Worm (Caenorhabditis elegans) whole organism, L2 larva: ENCODE data around the gene svh-5.

Experiments used
- C34F6.9 ChIP-seq: fragments of 150-350 bp; optimal IDR thresholded peaks from 2 replicates; lab custom pipeline; 2014; ENCODE audit warnings: missing biosample characterization, missing genetic modification characterization
- ama-1 ChIP-seq: fragments of 150-350 bp; optimal IDR thresholded peaks from 2 replicates; lab custom pipeline; 2018; ENCODE audit warnings: inconsistent platforms
- lsy-2 ChIP-seq, 2 experiments: fragments of 150-350 bp in 1 of 2; sonication (generic microtip) in 1 of 2; optimal IDR thresholded peaks; 2 replicates each; lab custom pipeline; 2014 to 2017; ENCODE audit warnings: missing biosample characterization in 2 of 2, missing genetic modification characterization in 2 of 2
- mab-5 ChIP-seq: fragments of 150-350 bp; optimal IDR thresholded peaks from 2 replicates; lab custom pipeline; 2014; ENCODE audit warnings: missing biosample characterization, missing genetic modification characterization
- mdl-1 ChIP-seq, 2 experiments: fragments of 150-350 bp in 1 of 2; sonication (generic microtip) in 1 of 2; optimal IDR thresholded peaks; 2 replicates each; lab custom pipeline; 2017; ENCODE audit warnings: missing biosample characterization in 2 of 2, missing genetic modification characterization in 2 of 2
- nhr-12 ChIP-seq: fragments of 150-350 bp; optimal IDR thresholded peaks from 2 replicates; lab custom pipeline; 2014; ENCODE audit warnings: missing biosample characterization, missing genetic modification characterization
- nhr-25 ChIP-seq: fragments of 150-350 bp; sonication (generic microtip); optimal IDR thresholded peaks from 3 replicates; lab custom pipeline; 2014; ENCODE audit warnings: missing biosample characterization, missing genetic modification characterization
- nhr-77 ChIP-seq: fragments of 150-350 bp; optimal IDR thresholded peaks from 2 replicates; lab custom pipeline; 2014; ENCODE audit warnings: missing biosample characterization, missing genetic modification characterization
- unc-39 ChIP-seq: fragments of 150-350 bp; optimal IDR thresholded peaks from 2 replicates; lab custom pipeline; 2014; ENCODE audit warnings: missing biosample characterization, missing genetic modification characterization

DNA sequence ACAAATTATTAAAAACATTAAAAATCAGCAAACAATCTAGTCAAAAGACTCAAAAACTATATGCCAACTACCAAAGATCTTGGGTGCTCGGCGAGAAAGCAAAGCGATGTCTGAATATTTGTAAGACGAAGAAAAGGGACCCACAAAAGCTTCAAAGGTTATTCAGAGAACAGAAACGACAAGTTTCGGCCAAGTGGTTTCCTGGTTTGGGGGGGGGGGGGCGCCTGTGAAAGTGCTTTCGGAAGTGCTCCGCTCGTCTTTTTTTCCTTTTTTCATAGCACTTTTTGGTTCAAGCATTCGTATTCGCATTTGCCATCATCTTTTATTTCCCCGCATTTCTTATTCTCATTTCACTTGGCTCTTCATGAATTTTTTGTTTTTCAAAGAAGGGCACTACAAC, 3.9 kb upstream of the svh-5 start:
- TF ChIP-seq nhr-25 (no peak), ama-1 (lab: Kevin White, UChicago) (no peak), nhr-77 (tag; lab: Kevin White, UChicago) (no peak), unc-39 (no peak), mab-5 (tag; lab: Kevin White, UChicago) (no peak), nhr-12 (tag; lab: Kevin White, UChicago) (no peak), mdl-1 (tag; optimal IDR thresholded peaks at IDR 0.05; lab: Kevin White, UChicago) (no peak), C34F6.9 (tag; lab: Kevin White, UChicago) (no peak), lsy-2 (tag; optimal IDR thresholded peaks at IDR 0.05; lab: Kevin White, UChicago) (no peak)
